Fruit fly (Drosophila melanogaster) whole organism, embryonic: ENCODE results near the gene Pex2.

ENCODE experiments used
- Bdp1 ChIP-seq: fragments of 200-800 bp; sonication (Bioruptor generic); optimal IDR thresholded peaks from 3 replicates; lab custom pipeline; 2016; ENCODE audit warnings: missing biosample characterization, missing genetic modification characterization
- Bgb ChIP-seq: fragments of 200-800 bp; sonication (Bioruptor generic); IDR thresholded peaks from 2 replicates; pipeline ENCODE4 v1.3.6; 2022; ENCODE audit warnings: missing biosample characterization, missing genetic modification characterization; ENCODE audit not compliant: partially characterized antibody
- CG12219 ChIP-seq: fragments of 200-800 bp; sonication (Bioruptor generic); optimal IDR thresholded peaks from 3 replicates; lab custom pipeline; 2018; ENCODE audit warnings: missing biosample characterization, mild to moderate bottlenecking, missing genetic modification characterization
- CG1233 ChIP-seq: fragments of 200-800 bp; sonication (Bioruptor generic); optimal IDR thresholded peaks from 4 replicates; lab custom pipeline; 2018; ENCODE audit warnings: missing biosample characterization, mild to moderate bottlenecking, missing genetic modification characterization
- CG14860 ChIP-seq: fragments of 200-800 bp; sonication (Bioruptor generic); IDR thresholded peaks from 3 replicates; pipeline ENCODE4 v1.3.6; 2022; ENCODE audit warnings: missing biosample characterization, missing genetic modification characterization; ENCODE audit not compliant: partially characterized antibody
- CG1603 ChIP-seq: fragments of 200-800 bp; sonication (Bioruptor generic); optimal IDR thresholded peaks from 2 replicates; lab custom pipeline; 2019; ENCODE audit warnings: missing biosample characterization, mild to moderate bottlenecking, missing genetic modification characterization, moderate library complexity
- CG16813 ChIP-seq: fragments of 200-800 bp; sonication (Bioruptor generic); IDR thresholded peaks from 3 replicates; pipeline ENCODE4 v1.3.6; 2022; ENCODE audit warnings: missing biosample characterization, missing genetic modification characterization; ENCODE audit not compliant: partially characterized antibody
- CG17829 ChIP-seq: fragments of 200-800 bp; optimal IDR thresholded peaks from 2 replicates; lab custom pipeline; 2019; ENCODE audit warnings: missing biosample characterization, mild to moderate bottlenecking, missing genetic modification characterization, moderate library complexity
- CG1832 ChIP-seq: fragments of 200-800 bp; sonication (Bioruptor generic); optimal IDR thresholded peaks from 2 replicates; lab custom pipeline; 2017; ENCODE audit warnings: missing biosample characterization, mild to moderate bottlenecking, missing genetic modification characterization, inconsistent platforms
- CG30431 ChIP-seq: fragments of 200-800 bp; sonication (Bioruptor generic); optimal IDR thresholded peaks from 2 replicates; lab custom pipeline; 2017; ENCODE audit warnings: missing biosample characterization, missing genetic modification characterization
- CG31365 ChIP-seq: fragments of 200-800 bp; sonication (Bioruptor generic); optimal IDR thresholded peaks from 2 replicates; lab custom pipeline; 2018; ENCODE audit warnings: missing biosample characterization, mild to moderate bottlenecking, missing genetic modification characterization
- CG3281 ChIP-seq: fragments of 200-800 bp; sonication (Bioruptor generic); optimal IDR thresholded peaks from 3 replicates; lab custom pipeline; 2017; ENCODE audit warnings: missing biosample characterization, mild to moderate bottlenecking, missing genetic modification characterization
- CG33557 ChIP-seq: fragments of 200-800 bp; sonication (Bioruptor generic); optimal IDR thresholded peaks from 2 replicates; lab custom pipeline; 2019; ENCODE audit warnings: missing biosample characterization, mild to moderate bottlenecking, missing genetic modification characterization, moderate library complexity
- CG3995 ChIP-seq: fragments of 200-800 bp; sonication (Bioruptor generic); optimal IDR thresholded peaks from 3 replicates; lab custom pipeline; 2016; ENCODE audit warnings: missing biosample characterization, missing genetic modification characterization
- CG42726 ChIP-seq: fragments of 200-800 bp; sonication (Bioruptor generic); IDR thresholded peaks from 2 replicates; pipeline ENCODE4 v1.3.6; 2022; ENCODE audit warnings: missing biosample characterization, missing genetic modification characterization; ENCODE audit not compliant: partially characterized antibody
- CG4328 ChIP-seq: fragments of 200-800 bp; sonication (Bioruptor generic); optimal IDR thresholded peaks from 3 replicates; lab custom pipeline; 2017; ENCODE audit warnings: missing biosample characterization, missing genetic modification reagents, missing genetic modification characterization
- CG6683 ChIP-seq: fragments of 200-800 bp; sonication (Bioruptor generic); optimal IDR thresholded peaks from 2 replicates; lab custom pipeline; 2017; ENCODE audit warnings: missing biosample characterization, mild to moderate bottlenecking, missing genetic modification characterization, missing genetic modification reagents
- CG7357 ChIP-seq: fragments of 200-800 bp; sonication (Bioruptor generic); IDR thresholded peaks from 3 replicates; pipeline ENCODE4 v1.3.6; 2022; ENCODE audit warnings: missing biosample characterization, missing genetic modification characterization
- CG7963 ChIP-seq: fragments of 200-800 bp; sonication (Bioruptor generic); IDR thresholded peaks from 3 replicates; pipeline ENCODE4 v1.3.6; 2022; ENCODE audit warnings: missing biosample characterization, missing genetic modification characterization; ENCODE audit not compliant: partially characterized antibody
- CG9797 ChIP-seq: fragments of 200-800 bp; sonication (Bioruptor generic); optimal IDR thresholded peaks from 3 replicates; lab custom pipeline; 2018; ENCODE audit warnings: missing biosample characterization, mild to moderate bottlenecking, missing genetic modification characterization
- Fer1 ChIP-seq: fragments of 200-800 bp; sonication (Bioruptor generic); optimal IDR thresholded peaks from 2 replicates; lab custom pipeline; 2017; ENCODE audit warnings: missing biosample characterization, mild to moderate bottlenecking, missing genetic modification characterization
- Gsc ChIP-seq: fragments of 200-800 bp; sonication (Bioruptor generic); IDR thresholded peaks from 2 replicates; pipeline ENCODE4 v1.3.6; 2022; ENCODE audit warnings: missing biosample characterization, missing genetic modification characterization
- H15 ChIP-seq: fragments of 200-800 bp; sonication (Bioruptor generic); IDR thresholded peaks from 3 replicates; pipeline ENCODE4 v1.3.6; 2022; ENCODE audit warnings: missing biosample characterization, missing genetic modification characterization
- HHEX ChIP-seq: fragments of 200-800 bp; sonication (Bioruptor generic); optimal IDR thresholded peaks from 3 replicates; lab custom pipeline; 2017; ENCODE audit warnings: missing biosample characterization, mild to moderate bottlenecking, missing genetic modification characterization, missing genetic modification reagents
- HLH54F ChIP-seq: fragments of 200-800 bp; sonication (Bioruptor generic); optimal IDR thresholded peaks from 3 replicates; lab custom pipeline; 2016; ENCODE audit warnings: missing biosample characterization, missing genetic modification characterization
- Hand ChIP-seq: fragments of 200-800 bp; sonication (Bioruptor generic); optimal IDR thresholded peaks from 2 replicates; lab custom pipeline; 2017; ENCODE audit warnings: mild to moderate bottlenecking, missing biosample characterization, missing genetic modification reagents, missing genetic modification characterization
- HmgD ChIP-seq: fragments of 200-800 bp; sonication (Bioruptor generic); optimal IDR thresholded peaks from 3 replicates; lab custom pipeline; 2016; ENCODE audit warnings: missing biosample characterization, missing genetic modification characterization
- Mrtf ChIP-seq: fragments of 200-800 bp; sonication (Bioruptor generic); IDR thresholded peaks from 3 replicates; pipeline ENCODE4 v1.3.6; 2022; ENCODE audit warnings: missing biosample characterization, missing genetic modification characterization
- NC2β ChIP-seq: fragments of 200-800 bp; sonication (Bioruptor generic); optimal IDR thresholded peaks from 2 replicates; lab custom pipeline; 2016; ENCODE audit warnings: missing biosample characterization, missing genetic modification characterization
- NfI ChIP-seq: fragments of 200-800 bp; sonication (Bioruptor generic); optimal IDR thresholded peaks from 3 replicates; lab custom pipeline; 2018; ENCODE audit warnings: missing biosample characterization, mild to moderate bottlenecking, missing genetic modification characterization, moderate library complexity
- Oli ChIP-seq: fragments of 200-800 bp; sonication (Bioruptor generic); optimal IDR thresholded peaks from 2 replicates; lab custom pipeline; 2018; ENCODE audit warnings: missing biosample characterization, mild to moderate bottlenecking, missing genetic modification characterization, moderate library complexity
- Sry-δ ChIP-seq: fragments of 200-800 bp; sonication (Bioruptor generic); optimal IDR thresholded peaks from 2 replicates; lab custom pipeline; 2016; ENCODE audit warnings: missing biosample characterization, missing genetic modification characterization
- ac ChIP-seq: fragments of 200-800 bp; sonication (Bioruptor generic); optimal IDR thresholded peaks from 3 replicates; lab custom pipeline; 2017; ENCODE audit warnings: missing biosample characterization, mild to moderate bottlenecking, missing genetic modification characterization
- crol ChIP-seq: fragments of 200-800 bp; sonication (Bioruptor generic); IDR thresholded peaks from 2 replicates; pipeline ENCODE4 v1.3.6; 2022; ENCODE audit warnings: missing biosample characterization, missing genetic modification characterization
- dimm ChIP-seq: fragments of 200-800 bp; sonication (Bioruptor generic); IDR thresholded peaks from 2 replicates; pipeline ENCODE4 v1.3.6; 2022; ENCODE audit warnings: missing biosample characterization, missing genetic modification characterization
- dysf ChIP-seq: fragments of 200-800 bp; sonication (Bioruptor generic); IDR thresholded peaks from 3 replicates; pipeline ENCODE4 v1.3.6; 2022; ENCODE audit warnings: missing biosample characterization, missing genetic modification characterization
- fd96Cb ChIP-seq: fragments of 200-800 bp; sonication (Bioruptor generic); optimal IDR thresholded peaks from 2 replicates; lab custom pipeline; 2018; ENCODE audit warnings: missing biosample characterization, mild to moderate bottlenecking, missing genetic modification characterization, moderate library complexity
- gcm2 ChIP-seq: fragments of 200-800 bp; sonication (Bioruptor generic); optimal IDR thresholded peaks from 2 replicates; lab custom pipeline; 2016; ENCODE audit warnings: missing biosample characterization, missing genetic modification characterization
- gsb ChIP-seq: fragments of 200-800 bp; sonication (Bioruptor generic); IDR thresholded peaks from 2 replicates; pipeline ENCODE4 v1.3.6; 2022; ENCODE audit warnings: missing biosample characterization, missing genetic modification characterization
- inv ChIP-seq: fragments of 200-800 bp; sonication (Bioruptor generic); IDR thresholded peaks from 2 replicates; pipeline ENCODE4 v1.3.6; 2022; ENCODE audit warnings: missing biosample characterization, missing genetic modification characterization; ENCODE audit not compliant: partially characterized antibody
- jigr1 ChIP-seq: fragments of 200-800 bp; sonication (Bioruptor generic); IDR thresholded peaks from 3 replicates; pipeline ENCODE4 v1.3.6; 2022; ENCODE audit warnings: missing biosample characterization, missing genetic modification characterization
- nerfin-2 ChIP-seq: fragments of 200-800 bp; sonication (Bioruptor generic); IDR thresholded peaks from 2 replicates; pipeline ENCODE4 v1.3.6; 2022; ENCODE audit warnings: missing biosample characterization, missing genetic modification characterization; ENCODE audit not compliant: partially characterized antibody
- nmo ChIP-seq: fragments of 200-800 bp; sonication (Bioruptor generic); optimal IDR thresholded peaks from 2 replicates; lab custom pipeline; 2018; ENCODE audit warnings: missing biosample characterization, mild to moderate bottlenecking, missing genetic modification characterization, moderate library complexity
- phol ChIP-seq: fragments of 200-800 bp; sonication (Bioruptor generic); optimal IDR thresholded peaks from 3 replicates; lab custom pipeline; 2018; ENCODE audit warnings: missing biosample characterization, mild to moderate bottlenecking, missing genetic modification characterization, moderate library complexity
- sens ChIP-seq: fragments of 200-800 bp; sonication (Bioruptor generic); peaks from one replicate; lab custom pipeline; 2016; ENCODE audit warnings: missing biosample characterization, missing genetic modification characterization
- shn ChIP-seq: fragments of 200-800 bp; sonication (Bioruptor generic); optimal IDR thresholded peaks from 3 replicates; lab custom pipeline; 2016; ENCODE audit warnings: missing biosample characterization, missing genetic modification characterization
- slp2 ChIP-seq: fragments of 200-800 bp; sonication (Bioruptor generic); optimal IDR thresholded peaks from 2 replicates; lab custom pipeline; 2016; ENCODE audit warnings: missing biosample characterization, missing genetic modification characterization
- toy ChIP-seq: fragments of 200-800 bp; sonication (Bioruptor generic); IDR thresholded peaks from 2 replicates; pipeline ENCODE4 v1.3.6; 2022; ENCODE audit warnings: missing biosample characterization, missing genetic modification characterization
- trh ChIP-seq: fragments of 200-800 bp; sonication (Bioruptor generic); optimal IDR thresholded peaks from 2 replicates; lab custom pipeline; 2016; ENCODE audit warnings: missing biosample characterization, missing genetic modification characterization
- zen ChIP-seq: fragments of 200-800 bp; sonication (Bioruptor generic); optimal IDR thresholded peaks from 3 replicates; lab custom pipeline; 2018; ENCODE audit warnings: missing biosample characterization, mild to moderate bottlenecking, missing genetic modification characterization, moderate library complexity
- zen2 ChIP-seq: fragments of 200-800 bp; sonication (Bioruptor generic); IDR thresholded peaks from 3 replicates; pipeline ENCODE4 v1.3.6; 2022; ENCODE audit warnings: missing biosample characterization, missing genetic modification characterization; ENCODE audit not compliant: partially characterized antibody

The Pex2 gene

dm6 chr3L:8296941-8297340 lies 41.9 kb upstream of the Pex2 start, which contains the start of gene Rab19 (continued):
- TF ChIP-seq dimm (GFP tag; lab: Robert Waterston, UW) (no peak), H15 (GFP tag; lab: Robert Waterston, UW) (no peak), zen (peak; percentile 16), shn (GFP tag; lab: Kevin White, UChicago) (no peak), Fer1 (GFP tag; lab: Kevin White, UChicago) (no peak), CG1603 (tag; lab: Kevin White, UChicago) (no peak), fd96Cb (tag; lab: Kevin White, UChicago) (no peak), toy (GFP tag; lab: Robert Waterston, UW) (no peak), NfI (no peak), CG7963 (GFP tag; lab: Robert Waterston, UW) (peak; percentile 65; the same call in 2 of the 3 replicates), slp2 (GFP tag; lab: Kevin White, UChicago) (no peak), CG1233 (GFP tag; lab: Kevin White, UChicago) (no peak), Hand (no peak), CG14860 (GFP tag; lab: Robert Waterston, UW) (peak; percentile 86), CG17829 (tag; lab: Kevin White, UChicago) (peak; percentile 13), ac (GFP tag; lab: Kevin White, UChicago) (no peak), HHEX (GFP tag; lab: Kevin White, UChicago) (no peak), HmgD (GFP tag; lab: Kevin White, UChicago) (no peak), Sry-δ (GFP tag; lab: Kevin White, UChicago) (peak; percentile 71), Bgb (GFP tag; lab: Robert Waterston, UW) (peak; percentile 81), CG4328 (GFP tag; lab: Kevin White, UChicago) (no peak), inv (peak; percentile 76), trh (GFP tag; lab: Kevin White, UChicago) (no peak), CG6683 (GFP tag; lab: Kevin White, UChicago) (no peak), jigr1 (GFP tag; lab: Robert Waterston, UW) (no peak), CG7357 (GFP tag; lab: Robert Waterston, UW) (no peak), Mrtf (GFP tag; lab: Robert Waterston, UW) (no peak), CG1832 (no peak), CG33557 (GFP tag; lab: Kevin White, UChicago) (no peak), CG9797 (GFP tag; lab: Kevin White, UChicago) (no peak), CG30431 (GFP tag; lab: Kevin White, UChicago) (no peak), CG3281 (GFP tag; lab: Kevin White, UChicago) (no peak), Bdp1 (no peak), CG3995 (no peak), nmo (GFP tag; lab: Kevin White, UChicago) (peak; percentile 19), Oli (tag; lab: Kevin White, UChicago) (no peak), HLH54F (no peak), NC2β (GFP tag; lab: Kevin White, UChicago) (no peak), Gsc (GFP tag; lab: Robert Waterston, UW) (no peak), nerfin-2 (GFP tag; lab: Robert Waterston, UW) (peak; percentile 76), gcm2 (GFP tag; lab: Kevin White, UChicago) (no peak), sens (GFP tag; lab: Kevin White, UChicago) (peak; percentile 29), crol (GFP tag; lab: Robert Waterston, UW) (no peak), CG42726 (peak; percentile 25; the same call in 1 of the 2 replicates), gsb (GFP tag; lab: Robert Waterston, UW) (no peak), CG12219 (GFP tag; lab: Kevin White, UChicago) (no peak), zen2 (peak; percentile 91), CG31365 (tag; lab: Kevin White, UChicago) (no peak), phol (tag; lab: Kevin White, UChicago) (peak; percentile 25), dysf (GFP tag; lab: Robert Waterston, UW) (no peak), CG16813 (GFP tag; lab: Robert Waterston, UW) (peak; percentile 86)
